Fruit fly (Drosophila melanogaster): ENCODE data around the gene CG5126.

The CG5126 gene

dm6 chr2L:1183799-1184198 is at the start of gene CG5126, which contains the start of gene Tgt (continued):
- no peak for TF ChIP-seq Ravus (GFP tag; IDR thresholded peaks at IDR 0.05)
- no peak for TF ChIP-seq gcm (GFP tag; optimal IDR thresholded peaks at IDR 0.05)
- TF ChIP-seq mirr (GFP tag; optimal IDR thresholded peaks at IDR 0.05), result no peak
- TF ChIP-seq CG3726 (GFP tag; IDR thresholded peaks at IDR 0.05), result no peak
- no peak for TF ChIP-seq CG2889 (GFP tag; IDR thresholded peaks at IDR 0.05)
- no peak for TF ChIP-seq Camta (GFP tag; optimal IDR thresholded peaks at IDR 0.05)
- TF ChIP-seq ind (GFP tag; optimal IDR thresholded peaks at IDR 0.05), result no peak
- no peak for TF ChIP-seq B-H2 (GFP tag; optimal IDR thresholded peaks at IDR 0.05)
- TF ChIP-seq CG14965 (GFP tag; optimal IDR thresholded peaks at IDR 0.05; ENCODE audit: borderline replicate concordance), result no peak
- peak; percentile 89 for TF ChIP-seq CG3995 (GFP tag; optimal IDR thresholded peaks at IDR 0.05)
- no peak for TF ChIP-seq insv (GFP tag; optimal IDR thresholded peaks at IDR 0.05)
- TF ChIP-seq grau (tag; optimal IDR thresholded peaks at IDR 0.05), result no peak
- TF ChIP-seq Max (GFP tag; optimal IDR thresholded peaks at IDR 0.05), result no peak
- TF ChIP-seq kni (GFP tag; optimal IDR thresholded peaks at IDR 0.05), result no peak
- TF ChIP-seq ase (GFP tag; IDR thresholded peaks at IDR 0.05), result no peak
- TF ChIP-seq toy (GFP tag; IDR thresholded peaks at IDR 0.05), result no peak
- TF ChIP-seq D19A (tag; optimal IDR thresholded peaks at IDR 0.05), result no peak
- TF ChIP-seq abd-A (tag; optimal IDR thresholded peaks at IDR 0.05), result no peak
- no peak for TF ChIP-seq Ada2b (GFP tag; IDR thresholded peaks at IDR 0.05)
- no peak for TF ChIP-seq CG14014 (GFP tag; IDR thresholded peaks at IDR 0.05)
- TF ChIP-seq D19B (GFP tag; optimal IDR thresholded peaks at IDR 0.05), result no peak
- no peak for TF ChIP-seq CG4854 (GFP tag; optimal IDR thresholded peaks at IDR 0.05)
- TF ChIP-seq Dll (GFP tag; IDR thresholded peaks at IDR 0.05; ENCODE audit: partially characterized antibody), result peak; percentile 68; the same call in 2 of the 4 replicates
- TF ChIP-seq Side (GFP tag; optimal IDR thresholded peaks at IDR 0.05), result no peak
- TF ChIP-seq Doc3 (GFP tag; IDR thresholded peaks at IDR 0.05; ENCODE audit: partially characterized antibody), result 0 out of 3 replicates have a peak, but pooled peaks have one; percentile 36
- no peak for TF ChIP-seq ab (GFP tag; optimal IDR thresholded peaks at IDR 0.05)
- TF ChIP-seq oc (tag; optimal IDR thresholded peaks at IDR 0.05), result no peak
- peak; percentile 8 for TF ChIP-seq CG14710 (tag; optimal IDR thresholded peaks at IDR 0.05)
- TF ChIP-seq CG3838 (GFP tag; optimal IDR thresholded peaks at IDR 0.05), result no peak
- TF ChIP-seq tll (GFP tag; optimal IDR thresholded peaks at IDR 0.05), result no peak
- no peak for TF ChIP-seq h (optimal IDR thresholded peaks at IDR 0.05)
- TF ChIP-seq Sin3A (optimal IDR thresholded peaks at IDR 0.05), result peak; percentile 5
- no peak for TF ChIP-seq esg (GFP tag; conservative IDR thresholded peaks at IDR 0.05)
- no peak for TF ChIP-seq CG7786 (GFP tag; optimal IDR thresholded peaks at IDR 0.05)
- 0 out of 2 replicates have a peak, but pooled peaks have one; percentile 18 for TF ChIP-seq Oaz (GFP tag; IDR thresholded peaks at IDR 0.05)
- TF ChIP-seq ato (GFP tag; IDR thresholded peaks at IDR 0.05; ENCODE audit: partially characterized antibody), result peak; percentile 5; the same call in 1 of the 2 replicates
- peak; percentile 70 for TF ChIP-seq BEAF-32 (GFP tag; optimal IDR thresholded peaks at IDR 0.05)
- TF ChIP-seq danr (GFP tag; IDR thresholded peaks at IDR 0.05), result no peak
- TF ChIP-seq dmrt11E (tag; optimal IDR thresholded peaks at IDR 0.05), result no peak
- no peak for TF ChIP-seq ssp (GFP tag; IDR thresholded peaks at IDR 0.05)
- TF ChIP-seq CG10267 (tag; optimal IDR thresholded peaks at IDR 0.05), result no peak
- TF ChIP-seq CG12744 (GFP tag; optimal IDR thresholded peaks at IDR 0.05), result no peak
- no peak for TF ChIP-seq CG8359 (GFP tag; optimal IDR thresholded peaks at IDR 0.05; ENCODE audit: borderline replicate concordance)
- TF ChIP-seq pita (GFP tag; optimal IDR thresholded peaks at IDR 0.05), result no peak
- no peak for TF ChIP-seq twi (tag; optimal IDR thresholded peaks at IDR 0.05)
- no peak for TF ChIP-seq az2 (GFP tag; optimal IDR thresholded peaks at IDR 0.05)
- TF ChIP-seq CG10431 (GFP tag; optimal IDR thresholded peaks at IDR 0.05), result no peak
- TF ChIP-seq CG7987 (GFP tag; optimal IDR thresholded peaks at IDR 0.05), result no peak
- TF ChIP-seq CG1233 (GFP tag; optimal IDR thresholded peaks at IDR 0.05), result no peak
- no peak for TF ChIP-seq HLH54F (GFP tag; optimal IDR thresholded peaks at IDR 0.05)
- no peak for TF ChIP-seq Atf-2 (GFP tag; optimal IDR thresholded peaks at IDR 0.05)
- TF ChIP-seq row (GFP tag; IDR thresholded peaks at IDR 0.05), result no peak

Data from whole organism, embryonic.